Fruit fly (Drosophila melanogaster): ENCODE measurements around the gene LpR1.

DNA sequence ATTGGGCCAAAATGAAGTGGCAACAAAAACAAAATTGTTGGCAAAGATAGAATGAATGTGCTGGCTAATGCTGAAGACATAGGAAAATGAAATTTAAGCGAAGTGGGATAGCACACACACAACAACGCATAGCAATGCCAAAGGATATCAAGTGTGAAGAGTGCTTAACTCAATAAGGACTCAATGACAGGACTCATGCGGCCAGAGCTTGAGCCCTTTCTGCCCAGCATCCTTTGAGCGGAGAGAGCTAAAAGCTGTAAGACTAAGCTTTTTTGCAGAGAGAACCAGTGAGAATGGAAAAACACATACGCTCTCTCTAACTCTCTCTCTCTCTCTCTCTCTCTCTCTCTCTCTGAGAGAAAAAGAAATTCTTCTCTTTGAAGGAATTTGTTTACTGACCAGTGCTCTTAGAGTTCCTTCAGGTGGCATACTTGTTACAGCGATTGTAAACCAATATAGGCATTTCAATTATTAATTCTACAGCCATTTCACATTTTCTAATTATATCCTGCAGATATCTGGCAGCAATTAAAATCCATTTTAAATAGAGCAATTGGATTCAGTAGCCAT, 20.0 kb upstream of the LpR1 start:
- TF ChIP-seq Hr96 (GFP tag; optimal IDR thresholded peaks at IDR 0.05): no peak
- no peak for TF ChIP-seq Mnt (GFP tag; optimal IDR thresholded peaks at IDR 0.05)
- TF ChIP-seq CG5204 (GFP tag; optimal IDR thresholded peaks at IDR 0.05): no peak
- no peak for TF ChIP-seq CG33017 (tag; optimal IDR thresholded peaks at IDR 0.05)
- no peak for TF ChIP-seq ovo (GFP tag; optimal IDR thresholded peaks at IDR 0.05)
- no peak for TF ChIP-seq cic (GFP tag; optimal IDR thresholded peaks at IDR 0.05)
- TF ChIP-seq CG11617 (GFP tag; optimal IDR thresholded peaks at IDR 0.05): no peak
- no peak for TF ChIP-seq Clk (GFP tag; optimal IDR thresholded peaks at IDR 0.05)
